Worm (Caenorhabditis elegans) whole organism, L4/young adult: ENCODE measurements around the gene T13C5.9.

Experiments used
- W03F9.2 ChIP-seq: fragments of 150-350 bp; optimal IDR thresholded peaks from 2 replicates; lab custom pipeline; 2014; ENCODE audit warnings: missing biosample characterization, missing genetic modification characterization
- dao-5 ChIP-seq: sonication (generic microtip); optimal IDR thresholded peaks from 2 replicates; lab custom pipeline; 2016; ENCODE audit warnings: missing genotype, missing genetic modification characterization, moderate library complexity, missing compliant biosample characterization
- him-1 ChIP-seq: sonication (generic microtip); optimal IDR thresholded peaks from 2 replicates; lab custom pipeline; 2016; ENCODE audit warnings: missing genotype, missing genetic modification reagents, missing genetic modification characterization, missing compliant biosample characterization

T13C5.9 gene

ce11 chrX:6178989-6179388 is 11.1 kb upstream of the T13C5.9 start:
- TF ChIP-seq W03F9.2 (tag; lab: Kevin White, UChicago) (no peak), him-1 (no peak), dao-5 (tag; lab: Kevin White, UChicago) (no peak)

- TF ChIP-seq dao-5 (tag; lab: Kevin White, UChicago) (no peak), him-1 (no peak), W03F9.2 (tag; lab: Kevin White, UChicago) (no peak)
These were observed 9.8 kb upstream of the T13C5.9 start, which contains the start of gene T13C5.7 for ce11 chrX:6180293-6180692. Gene T13C5.7 (plus strand): TSS chrX:6180593.

- TF ChIP-seq W03F9.2 (tag; lab: Kevin White, UChicago): no peak
These were observed 5.3 kb upstream of the T13C5.9 start, which contains the start of gene T13C5.2 for ce11 chrX:6184709-6185108. Gene T13C5.2 (plus strand): TSS chrX:6185009.

ce11 chrX:6187848-6188247 is 2.2 kb upstream of the T13C5.9 start, which contains the start of gene T13C5.10:
Gene T13C5.10 (plus strand): TSS chrX:6188148.
- TF ChIP-seq dao-5 (tag; lab: Kevin White, UChicago): no peak
- TF ChIP-seq him-1: no peak
- no peak for TF ChIP-seq W03F9.2 (tag; lab: Kevin White, UChicago)

ce11 chrX:6194191-6194724 is 4.2 kb downstream of the T13C5.9 start, which contains the start of gene ceh-54:
Gene ceh-54 (minus strand): TSS chrX:6194241.
- TF ChIP-seq W03F9.2 (tag; lab: Kevin White, UChicago) (no peak), him-1 (no peak), dao-5 (tag; lab: Kevin White, UChicago) (no peak)

- TF ChIP-seq dao-5 (tag; lab: Kevin White, UChicago): no peak
- no peak for TF ChIP-seq W03F9.2 (tag; lab: Kevin White, UChicago)
- no peak for TF ChIP-seq him-1
These were observed 6.6 kb downstream of the T13C5.9 start, which contains the start of gene daf-9 for ce11 chrX:6196627-6197026. Gene daf-9 (plus strand): TSS chrX:6196927.

- TF ChIP-seq dao-5 (tag; lab: Kevin White, UChicago) (no peak), him-1 (no peak), W03F9.2 (tag; lab: Kevin White, UChicago) (no peak)
These were observed 11.5 kb downstream of the T13C5.9 start for ce11 chrX:6201542-6201941.

- no peak for TF ChIP-seq W03F9.2 (tag; lab: Kevin White, UChicago)
- no peak for TF ChIP-seq him-1
- no peak for TF ChIP-seq dao-5 (tag; lab: Kevin White, UChicago)
These were observed 12.8 kb downstream of the T13C5.9 start for ce11 chrX:6202809-6203208.

- TF ChIP-seq W03F9.2 (tag; lab: Kevin White, UChicago) (no peak), dao-5 (tag; lab: Kevin White, UChicago) (no peak)
These were observed 13.3 kb downstream of the T13C5.9 start for ce11 chrX:6203315-6203714.

- no peak for TF ChIP-seq dao-5 (tag; lab: Kevin White, UChicago)
- peak; percentile 25 for TF ChIP-seq W03F9.2 (tag; lab: Kevin White, UChicago)
These were observed 14.7 kb downstream of the T13C5.9 start, which contains the start of gene bca-1 for ce11 chrX:6204696-6205232. Gene bca-1 (minus strand): TSS chrX:6204746.

- TF ChIP-seq him-1 (no peak), dao-5 (tag; lab: Kevin White, UChicago) (no peak), W03F9.2 (tag; lab: Kevin White, UChicago) (no peak)
These were observed 15.3 kb downstream of the T13C5.9 start for ce11 chrX:6205325-6205724.

- no peak for TF ChIP-seq dao-5 (tag; lab: Kevin White, UChicago)
- no peak for TF ChIP-seq him-1
- no peak for TF ChIP-seq W03F9.2 (tag; lab: Kevin White, UChicago)
These were observed 16.2 kb downstream of the T13C5.9 start, which contains the start of gene mtp-18 for ce11 chrX:6206305-6206704. Gene mtp-18 (minus strand): TSS chrX:6206405.

ce11 chrX:6207687-6208088 is 17.6 kb downstream of the T13C5.9 start, which contains the start of gene T13C5.6:
Gene T13C5.6 (minus strand): TSS chrX:6207687.
- peak; percentile 98 for TF ChIP-seq him-1
- TF ChIP-seq dao-5 (tag; lab: Kevin White, UChicago): peak; percentile 91
- peak; percentile 57 for TF ChIP-seq W03F9.2 (tag; lab: Kevin White, UChicago)

- TF ChIP-seq him-1 (no peak), dao-5 (tag; lab: Kevin White, UChicago) (no peak), W03F9.2 (tag; lab: Kevin White, UChicago) (no peak)
These were observed 18.4 kb downstream of the T13C5.9 start, which contains the start of gene C14F11.7 for ce11 chrX:6208463-6208862. Gene C14F11.7 (minus strand): TSS chrX:6208563.
